Fruit fly (Drosophila melanogaster) whole organism, embryonic: ENCODE measurements around the gene CG7320.

Experiments
- Adf1 ChIP-seq: fragments of 200-800 bp; sonication (Bioruptor generic); IDR thresholded peaks from 2 replicates; pipeline ENCODE4 v1.3.6; 2022; ENCODE audit warnings: missing biosample characterization, missing genetic modification characterization
- Atf-2 ChIP-seq: fragments of 200-800 bp; sonication (Bioruptor generic); optimal IDR thresholded peaks from 2 replicates; lab custom pipeline; 2016; ENCODE audit warnings: missing biosample characterization, missing genetic modification characterization
- Atf6 ChIP-seq: fragments of 200-800 bp; sonication (Bioruptor generic); IDR thresholded peaks from 2 replicates; pipeline ENCODE4 v1.3.6; 2022; ENCODE audit warnings: missing biosample characterization, missing genetic modification characterization
- B-H1 ChIP-seq: fragments of 200-800 bp; sonication (Bioruptor generic); IDR thresholded peaks from 3 replicates; pipeline ENCODE4 v1.3.6; 2022; ENCODE audit warnings: missing biosample characterization, missing genetic modification characterization
- Blimp-1 ChIP-seq: fragments of 200-800 bp; sonication (Bioruptor generic); optimal IDR thresholded peaks from 3 replicates; lab custom pipeline; 2018; ENCODE audit warnings: missing biosample characterization, missing genetic modification characterization, mild to moderate bottlenecking, moderate library complexity, missing genetic modification reagents
- CG10267 ChIP-seq: fragments of 200-800 bp; sonication (Bioruptor generic); optimal IDR thresholded peaks from 2 replicates; lab custom pipeline; 2018; ENCODE audit warnings: missing biosample characterization, mild to moderate bottlenecking, missing genetic modification characterization, moderate library complexity
- CG10979 ChIP-seq: fragments of 200-800 bp; sonication (Bioruptor generic); optimal IDR thresholded peaks from 2 replicates; lab custom pipeline; 2018; ENCODE audit warnings: missing biosample characterization, mild to moderate bottlenecking, missing genetic modification characterization, moderate library complexity
- CG11560 ChIP-seq: fragments of 200-800 bp; sonication (Bioruptor generic); IDR thresholded peaks from 3 replicates; pipeline ENCODE4 v1.3.6; 2022; ENCODE audit warnings: missing biosample characterization, missing genetic modification characterization
- CG11723 ChIP-seq: fragments of 200-800 bp; sonication (Bioruptor generic); optimal IDR thresholded peaks from 2 replicates; lab custom pipeline; 2017; ENCODE audit warnings: missing biosample characterization, mild to moderate bottlenecking, missing genetic modification characterization
- CG17361 ChIP-seq: fragments of 200-800 bp; sonication (Bioruptor generic); IDR thresholded peaks from 3 replicates; pipeline ENCODE4 v1.3.6; 2022; ENCODE audit warnings: missing biosample characterization, missing genetic modification characterization
- CG17385 ChIP-seq: fragments of 200-800 bp; sonication (Bioruptor generic); optimal IDR thresholded peaks from 3 replicates; lab custom pipeline; 2018; ENCODE audit warnings: missing biosample characterization, mild to moderate bottlenecking, missing genetic modification characterization
- CG18764 ChIP-seq: fragments of 200-800 bp; sonication (Bioruptor generic); optimal IDR thresholded peaks from 3 replicates; lab custom pipeline; 2016; ENCODE audit warnings: missing biosample characterization, missing genetic modification characterization
- CG30020 ChIP-seq: fragments of 200-800 bp; optimal IDR thresholded peaks from 2 replicates; lab custom pipeline; 2019; ENCODE audit warnings: missing biosample characterization, mild to moderate bottlenecking, missing genetic modification characterization, moderate library complexity
- CG33557 ChIP-seq: fragments of 200-800 bp; sonication (Bioruptor generic); optimal IDR thresholded peaks from 2 replicates; lab custom pipeline; 2019; ENCODE audit warnings: missing biosample characterization, mild to moderate bottlenecking, missing genetic modification characterization, moderate library complexity
- CG34224 ChIP-seq: fragments of 200-800 bp; sonication (Bioruptor generic); IDR thresholded peaks from 3 replicates; pipeline ENCODE4 v1.3.6; 2022; ENCODE audit warnings: missing biosample characterization, missing genetic modification characterization; ENCODE audit not compliant: partially characterized antibody
- CG3726 ChIP-seq: fragments of 200-800 bp; sonication (Bioruptor generic); IDR thresholded peaks from 3 replicates; pipeline ENCODE4, ENCODE4 v1.3.6; 2022; ENCODE audit warnings: missing biosample characterization, missing genetic modification characterization
- CG6791 ChIP-seq: fragments of 200-800 bp; sonication (Bioruptor generic); IDR thresholded peaks from 3 replicates; pipeline ENCODE4 v1.3.6; 2022; ENCODE audit warnings: missing biosample characterization, missing genetic modification characterization; ENCODE audit not compliant: partially characterized antibody
- CG7357 ChIP-seq: fragments of 200-800 bp; sonication (Bioruptor generic); IDR thresholded peaks from 3 replicates; pipeline ENCODE4 v1.3.6; 2022; ENCODE audit warnings: missing biosample characterization, missing genetic modification characterization
- CG8281 ChIP-seq: fragments of 200-800 bp; sonication (Bioruptor generic); optimal IDR thresholded peaks from 2 replicates; lab custom pipeline; 2018; ENCODE audit warnings: missing biosample characterization, mild to moderate bottlenecking, missing genetic modification characterization, moderate library complexity
- CG8765 ChIP-seq: fragments of 200-800 bp; sonication (Bioruptor generic); IDR thresholded peaks from 2 replicates; pipeline ENCODE4 v1.3.6; 2022; ENCODE audit warnings: missing biosample characterization, missing genetic modification characterization
- CG8944 ChIP-seq: fragments of 200-800 bp; sonication (Bioruptor generic); optimal IDR thresholded peaks from 3 replicates; lab custom pipeline; 2016; ENCODE audit warnings: missing biosample characterization, missing genetic modification characterization
- CG9876 ChIP-seq: fragments of 200-800 bp; sonication (Bioruptor generic); optimal IDR thresholded peaks from 2 replicates; lab custom pipeline; 2016; ENCODE audit warnings: missing biosample characterization, missing genetic modification characterization
- CrebB ChIP-seq: fragments of 200-800 bp; sonication (Bioruptor generic); optimal IDR thresholded peaks from 3 replicates; lab custom pipeline; 2018; ENCODE audit warnings: missing biosample characterization, mild to moderate bottlenecking, missing genetic modification characterization
- Dref ChIP-seq: fragments of 200-800 bp; sonication (Bioruptor generic); IDR thresholded peaks from 2 replicates; pipeline ENCODE4 v1.3.6; 2022; ENCODE audit warnings: missing biosample characterization, missing genetic modification characterization
- Gug ChIP-seq: fragments of 200-800 bp; sonication (Bioruptor generic); IDR thresholded peaks from 4 replicates; pipeline ENCODE4 v1.3.6; 2022; ENCODE audit warnings: missing biosample characterization, missing genetic modification characterization
- HmgZ ChIP-seq: fragments of 200-800 bp; sonication (Bioruptor generic); optimal IDR thresholded peaks from 2 replicates; lab custom pipeline; 2018; ENCODE audit warnings: missing biosample characterization, mild to moderate bottlenecking, missing genetic modification characterization
- Kr ChIP-seq: fragments of 200-800 bp; sonication (Bioruptor generic); optimal IDR thresholded peaks from 2 replicates; lab custom pipeline; 2017; ENCODE audit warnings: missing biosample characterization, mild to moderate bottlenecking, missing genetic modification characterization
- Lim3 ChIP-seq: fragments of 200-800 bp; sonication (Bioruptor generic); IDR thresholded peaks from 2 replicates; pipeline ENCODE4 v1.3.6; 2022; ENCODE audit warnings: missing biosample characterization, missing genetic modification characterization
- Mes4 ChIP-seq: fragments of 200-800 bp; sonication (Bioruptor generic); optimal IDR thresholded peaks from 2 replicates; lab custom pipeline; 2016; ENCODE audit warnings: missing biosample characterization, missing genetic modification characterization
- Myb ChIP-seq: fragments of 200-800 bp; sonication (Bioruptor generic); optimal IDR thresholded peaks from 2 replicates; lab custom pipeline; 2016; ENCODE audit warnings: missing biosample characterization, missing genetic modification characterization
- NK7.1 ChIP-seq: fragments of 200-800 bp; sonication (Bioruptor generic); optimal IDR thresholded peaks from 3 replicates; lab custom pipeline; 2016; ENCODE audit warnings: missing biosample characterization, missing genetic modification characterization
- Oli ChIP-seq: fragments of 200-800 bp; sonication (Bioruptor generic); optimal IDR thresholded peaks from 2 replicates; lab custom pipeline; 2018; ENCODE audit warnings: missing biosample characterization, mild to moderate bottlenecking, missing genetic modification characterization, moderate library complexity
- Pdp1 ChIP-seq, 2 experiments: fragments of 200-800 bp; sonication (Bioruptor generic); optimal IDR thresholded peaks; 3 replicates each; lab custom pipeline; 2016; ENCODE audit warnings: missing biosample characterization in 2 of 2, missing genetic modification characterization in 2 of 2, mild to moderate bottlenecking in 1 of 2, moderate library complexity in 1 of 2
- Spps ChIP-seq: fragments of 200-800 bp; sonication (Bioruptor generic); optimal IDR thresholded peaks from 2 replicates; lab custom pipeline; 2018; ENCODE audit warnings: missing biosample characterization, mild to moderate bottlenecking, missing genetic modification characterization
- Ssrp ChIP-seq: fragments of 200-800 bp; sonication (Bioruptor generic); optimal IDR thresholded peaks from 2 replicates; lab custom pipeline; 2018; ENCODE audit warnings: missing biosample characterization, mild to moderate bottlenecking, missing genetic modification characterization, moderate library complexity
- YL-1 ChIP-seq: fragments of 200-800 bp; sonication (Bioruptor generic); optimal IDR thresholded peaks from 3 replicates; lab custom pipeline; 2017; ENCODE audit warnings: missing biosample characterization, mild to moderate bottlenecking, missing genetic modification characterization
- cad ChIP-seq: fragments of >200 bp; optimal IDR thresholded peaks from 2 replicates; lab custom pipeline; 2017; ENCODE audit warnings: missing biosample characterization, missing genetic modification characterization
- corto ChIP-seq: fragments of 200-800 bp; sonication (Bioruptor generic); optimal IDR thresholded peaks from 2 replicates; lab custom pipeline; 2016; ENCODE audit warnings: missing biosample characterization, mild to moderate bottlenecking, missing genetic modification characterization, moderate library complexity
- fru ChIP-seq: fragments of >200 bp; optimal IDR thresholded peaks from 2 replicates; lab custom pipeline; 2017
- gem ChIP-seq: fragments of 200-800 bp; sonication (Bioruptor generic); optimal IDR thresholded peaks from 2 replicates; lab custom pipeline; 2019; ENCODE audit warnings: missing biosample characterization, mild to moderate bottlenecking, missing genetic modification characterization, moderate library complexity
- gro ChIP-seq: fragments of 200-800 bp; sonication (Bioruptor generic); optimal IDR thresholded peaks from 2 replicates; lab custom pipeline; 2016; ENCODE audit warnings: missing biosample characterization, missing genetic modification characterization
- gsb-n ChIP-seq: fragments of 200-800 bp; sonication (Bioruptor generic); optimal IDR thresholded peaks from 3 replicates; lab custom pipeline; 2018; ENCODE audit warnings: missing biosample characterization, mild to moderate bottlenecking, missing genetic modification characterization
- knrl ChIP-seq: fragments of 200-800 bp; sonication (Bioruptor generic); IDR thresholded peaks from 3 replicates; pipeline ENCODE4 v1.3.6; 2022; ENCODE audit warnings: missing biosample characterization, missing genetic modification characterization; ENCODE audit not compliant: partially characterized antibody
- lmd ChIP-seq: fragments of 200-800 bp; sonication (Bioruptor generic); IDR thresholded peaks from 2 replicates; pipeline ENCODE4 v1.3.6; 2022; ENCODE audit warnings: missing biosample characterization, missing genetic modification characterization
- luna ChIP-seq: fragments of 200-800 bp; sonication (Bioruptor generic); optimal IDR thresholded peaks from 2 replicates; lab custom pipeline; 2016; ENCODE audit warnings: missing biosample characterization, missing genetic modification characterization
- mirr ChIP-seq: fragments of 200-800 bp; sonication (Bioruptor generic); optimal IDR thresholded peaks from 3 replicates; lab custom pipeline; 2018; ENCODE audit warnings: missing biosample characterization, mild to moderate bottlenecking, missing genetic modification characterization
- nau ChIP-seq: fragments of 200-800 bp; sonication (Bioruptor generic); optimal IDR thresholded peaks from 3 replicates; lab custom pipeline; 2017; ENCODE audit warnings: missing biosample characterization, mild to moderate bottlenecking, missing genetic modification characterization, missing genetic modification reagents
- nom ChIP-seq: fragments of 200-800 bp; sonication (Bioruptor generic); optimal IDR thresholded peaks from 2 replicates; lab custom pipeline; 2017; ENCODE audit warnings: missing biosample characterization, missing genetic modification characterization, mild to moderate bottlenecking, moderate library complexity, missing genetic modification reagents
- repo ChIP-seq: fragments of 200-800 bp; sonication (Bioruptor generic); optimal IDR thresholded peaks from 2 replicates; lab custom pipeline; 2016; ENCODE audit warnings: missing biosample characterization, missing genetic modification characterization
- row ChIP-seq: fragments of 200-800 bp; sonication (Bioruptor generic); IDR thresholded peaks from 3 replicates; pipeline ENCODE4 v1.3.6; 2022; ENCODE audit warnings: missing biosample characterization, missing genetic modification characterization
- slou ChIP-seq: fragments of 200-800 bp; sonication (Bioruptor generic); optimal IDR thresholded peaks from 3 replicates; lab custom pipeline; 2016; ENCODE audit warnings: missing biosample characterization, missing genetic modification characterization
- sob ChIP-seq: fragments of 200-800 bp; sonication (Bioruptor generic); IDR thresholded peaks from 2 replicates; pipeline ENCODE4 v1.3.6; 2022; ENCODE audit warnings: missing biosample characterization, missing genetic modification characterization
- trh ChIP-seq: fragments of 200-800 bp; sonication (Bioruptor generic); optimal IDR thresholded peaks from 2 replicates; lab custom pipeline; 2016; ENCODE audit warnings: missing biosample characterization, missing genetic modification characterization

Gene CG7320

dm6 chr3L:18227411-18227716 is 26.1 kb downstream of the CG7320 start (continued):
- no peak for TF ChIP-seq B-H1 (GFP tag; lab: Robert Waterston, UW)
- no peak for TF ChIP-seq YL-1 (GFP tag; lab: Kevin White, UChicago)
- no peak for TF ChIP-seq Atf-2 (GFP tag; lab: Kevin White, UChicago)
- no peak for TF ChIP-seq Dref (GFP tag; lab: Robert Waterston, UW)
- TF ChIP-seq CG10267 (tag; lab: Kevin White, UChicago): peak; percentile 27
- TF ChIP-seq cad: no peak
- TF ChIP-seq CG18764 (GFP tag; lab: Kevin White, UChicago): no peak
- no peak for TF ChIP-seq Atf6 (GFP tag; lab: Robert Waterston, UW)
- no peak for TF ChIP-seq Adf1 (GFP tag; lab: Robert Waterston, UW)
- TF ChIP-seq Mes4: no peak
- TF ChIP-seq Blimp-1 (GFP tag; lab: Kevin White, UChicago): peak; percentile 16
- TF ChIP-seq gsb-n (tag; lab: Kevin White, UChicago): peak; percentile 71
- no peak for TF ChIP-seq corto
- no peak for TF ChIP-seq CG3726
- no peak for TF ChIP-seq slou (GFP tag; lab: Kevin White, UChicago)
- TF ChIP-seq CG30020 (tag; lab: Kevin White, UChicago): no peak
- TF ChIP-seq CG11560 (tag; lab: Robert Waterston, UW): no peak
- TF ChIP-seq Lim3 (GFP tag; lab: Robert Waterston, UW): no peak
- TF ChIP-seq gro (GFP tag; lab: Kevin White, UChicago): no peak
- no peak for TF ChIP-seq CG7357 (GFP tag; lab: Robert Waterston, UW)
- TF ChIP-seq sob (GFP tag; lab: Robert Waterston, UW): no peak
- TF ChIP-seq nom: no peak
- TF ChIP-seq HmgZ (tag; lab: Kevin White, UChicago): no peak
- TF ChIP-seq CG17385 (GFP tag; lab: Kevin White, UChicago): no peak
- TF ChIP-seq CG17361: peak; percentile 75
- peak; percentile 73 for TF ChIP-seq Ssrp (tag; lab: Kevin White, UChicago)
- TF ChIP-seq CG8765: no peak
- TF ChIP-seq fru (lab: Kevin White, UChicago): no peak
- no peak for TF ChIP-seq knrl (GFP tag; lab: Robert Waterston, UW)
- TF ChIP-seq trh (GFP tag; lab: Kevin White, UChicago): no peak
- TF ChIP-seq CG8944 (GFP tag; lab: Kevin White, UChicago): no peak
- TF ChIP-seq CG8281 (tag; lab: Kevin White, UChicago): no peak
- TF ChIP-seq CG10979 (tag; lab: Kevin White, UChicago): peak; percentile 78
- TF ChIP-seq CG9876 (GFP tag; lab: Kevin White, UChicago): no peak
- no peak for TF ChIP-seq Myb
- no peak for TF ChIP-seq mirr (GFP tag; lab: Kevin White, UChicago)
- TF ChIP-seq Gug: no peak
- peak; percentile 15 for TF ChIP-seq Oli (tag; lab: Kevin White, UChicago)
- TF ChIP-seq CG6791 (GFP tag; lab: Robert Waterston, UW): no peak
- TF ChIP-seq repo (GFP tag; lab: Kevin White, UChicago): no peak
- TF ChIP-seq CG11723 (GFP tag; lab: Kevin White, UChicago): no peak
- TF ChIP-seq NK7.1 (GFP tag; lab: Kevin White, UChicago): no peak
- TF ChIP-seq Kr (GFP tag; lab: Kevin White, UChicago): no peak
- no peak for TF ChIP-seq lmd (GFP tag; lab: Robert Waterston, UW)
- no peak for TF ChIP-seq nau (GFP tag; lab: Kevin White, UChicago)
- TF ChIP-seq CrebB (tag; lab: Kevin White, UChicago): no peak
- no peak for TF ChIP-seq CG34224 (GFP tag; lab: Robert Waterston, UW)
- peak; percentile 80 for TF ChIP-seq gem (tag; lab: Kevin White, UChicago)
- TF ChIP-seq Spps (tag; lab: Kevin White, UChicago): peak; percentile 1
- TF ChIP-seq luna (GFP tag; lab: Kevin White, UChicago): no peak
- TF ChIP-seq Pdp1 (GFP tag; optimal IDR thresholded peaks at IDR 0.05; lab: Kevin White, UChicago): no peak
- TF ChIP-seq CG33557: peak; percentile 70
- TF ChIP-seq row (GFP tag; lab: Robert Waterston, UW): no peak
